Worm (Caenorhabditis elegans) whole organism, L4 larva: ENCODE results near the gene F13E6.1.

ENCODE experiments used
- D1046.2 ChIP-seq: fragments of 200-800 bp; sonication (Bioruptor generic); IDR thresholded peaks from 2 replicates; pipeline ENCODE4 v1.3.6; 2022; ENCODE audit warnings: missing genetic modification characterization, missing compliant biosample characterization
- F10B5.3 ChIP-seq: sonication (generic microtip); optimal IDR thresholded peaks from 2 replicates; lab custom pipeline; 2016; ENCODE audit warnings: mild to moderate bottlenecking, missing genetic modification characterization, missing compliant biosample characterization
- Y48G9A.11 ChIP-seq: fragments of 200-800 bp; sonication (Bioruptor generic); IDR thresholded peaks from 2 replicates; pipeline ENCODE4 v1.3.6; 2022; ENCODE audit warnings: missing genetic modification reagents, missing genetic modification characterization, missing compliant biosample characterization
- aha-1 ChIP-seq: fragments of 150-350 bp; peaks from one replicate; lab custom pipeline; 2014; ENCODE audit warnings: missing biosample characterization, missing genetic modification characterization
- ceh-32 ChIP-seq: sonication (generic microtip); optimal IDR thresholded peaks from 2 replicates; lab custom pipeline; 2016; ENCODE audit warnings: mild to moderate bottlenecking, missing genetic modification characterization, missing compliant biosample characterization; ENCODE audit not compliant: poor library complexity
- ceh-44 ChIP-seq: fragments of 200-800 bp; sonication (Bioruptor generic); IDR thresholded peaks from 2 replicates; pipeline ENCODE4 v1.3.6; 2022; ENCODE audit warnings: missing genetic modification reagents, missing genetic modification characterization, missing compliant biosample characterization
- ceh-82 ChIP-seq: sonication (generic microtip); optimal IDR thresholded peaks from 2 replicates; lab custom pipeline; 2017; ENCODE audit warnings: missing biosample characterization, missing genetic modification characterization
- daf-16 ChIP-seq, 3 experiments: sonication (generic microtip); optimal IDR thresholded peaks; 2 replicates each; lab custom pipeline; 2016 to 2017; ENCODE audit warnings: missing genetic modification characterization in 3 of 3, missing genetic modification reagents in 3 of 3, mild to moderate bottlenecking in 2 of 3, missing compliant biosample characterization in 2 of 3, missing biosample characterization in 1 of 3, moderate library complexity in 1 of 3
- dmd-8 ChIP-seq: fragments of 200-800 bp; sonication (Bioruptor generic); IDR thresholded peaks from 2 replicates; pipeline ENCODE4 v1.3.6; 2022; ENCODE audit warnings: missing genetic modification characterization, missing compliant biosample characterization
- dve-1 ChIP-seq: sonication (generic microtip); optimal IDR thresholded peaks from 2 replicates; lab custom pipeline; 2017; ENCODE audit warnings: antibody characterized with exemption, mild to moderate bottlenecking, missing genetic modification characterization, missing compliant biosample characterization; ENCODE audit not compliant: insufficient read depth
- hif-1 ChIP-seq, 2 experiments: sonication (generic microtip); optimal IDR thresholded peaks; 2 replicates each; lab custom pipeline; 2016 to 2017; ENCODE audit warnings: missing compliant biosample characterization in 2 of 2, missing genetic modification characterization in 2 of 2, missing genetic modification reagents in 2 of 2, missing genotype in 2 of 2, mild to moderate bottlenecking in 1 of 2
- hlh-11 ChIP-seq: fragments of 200-800 bp; sonication (Bioruptor generic); optimal IDR thresholded peaks from 2 replicates; lab custom pipeline; 2018; ENCODE audit warnings: mild to moderate bottlenecking, missing genetic modification characterization, missing compliant biosample characterization
- hlh-30 ChIP-seq: sonication (generic microtip); optimal IDR thresholded peaks from 2 replicates; lab custom pipeline; 2017; ENCODE audit warnings: antibody characterized with exemption, mild to moderate bottlenecking, missing genetic modification characterization, missing compliant biosample characterization; ENCODE audit not compliant: insufficient read depth
- lin-1 ChIP-seq: fragments of 200-800 bp; sonication (Bioruptor generic); IDR thresholded peaks from 2 replicates; pipeline ENCODE4 v1.3.6; 2022; ENCODE audit warnings: missing genetic modification reagents, missing genetic modification characterization, missing compliant biosample characterization
- mes-2 ChIP-seq: sonication (generic microtip); optimal IDR thresholded peaks from 2 replicates; lab custom pipeline; 2016; ENCODE audit warnings: missing genotype, mild to moderate bottlenecking, missing genetic modification characterization, missing compliant biosample characterization; ENCODE audit not compliant: poor library complexity, severe bottlenecking
- nhr-10 ChIP-seq: fragments of 150-350 bp; optimal IDR thresholded peaks from 2 replicates; lab custom pipeline; 2014; ENCODE audit warnings: missing biosample characterization, missing genetic modification characterization
- nhr-111 ChIP-seq: fragments of 200-800 bp; sonication (Bioruptor generic); optimal IDR thresholded peaks from 2 replicates; lab custom pipeline; 2018; ENCODE audit warnings: mild to moderate bottlenecking, missing genetic modification characterization, missing compliant biosample characterization
- nhr-25 ChIP-seq: sonication (generic microtip); optimal IDR thresholded peaks from 2 replicates; lab custom pipeline; 2017; ENCODE audit warnings: missing genetic modification characterization, mild to moderate bottlenecking, missing compliant biosample characterization, antibody characterized with exemption, moderate library complexity, borderline replicate concordance; ENCODE audit not compliant: insufficient read depth
- nhr-28 ChIP-seq: fragments of 150-350 bp; optimal IDR thresholded peaks from 2 replicates; lab custom pipeline; 2014; ENCODE audit warnings: missing biosample characterization, missing genetic modification characterization
- pha-4 ChIP-seq, 2 experiments: fragments of 150-350 bp in 1 of 2; fragments of 200-800 bp in 1 of 2; sonication (Bioruptor generic) in 1 of 2; IDR thresholded peaks in 1 of 2; optimal IDR thresholded peaks in 1 of 2; 2 replicates each; pipeline versions ENCODE4 v1.3.6 to Lab custom; 2014 to 2022; ENCODE audit warnings: missing genetic modification characterization in 2 of 2, missing genetic modification reagents in 2 of 2, missing biosample characterization in 1 of 2, missing compliant biosample characterization in 1 of 2
- php-3 ChIP-seq: fragments of 200-800 bp; sonication (Bioruptor generic); IDR thresholded peaks from 2 replicates; pipeline ENCODE4 v1.3.6; 2022; ENCODE audit warnings: missing genetic modification reagents, missing genetic modification characterization, missing compliant biosample characterization
- sdz-12 ChIP-seq: fragments of 200-800 bp; sonication (Bioruptor generic); optimal IDR thresholded peaks from 2 replicates; lab custom pipeline; 2018; ENCODE audit warnings: mild to moderate bottlenecking, missing genetic modification characterization, missing compliant biosample characterization
- skn-1 ChIP-seq: fragments of 150-350 bp; optimal IDR thresholded peaks from 2 replicates; lab custom pipeline; 2014; ENCODE audit warnings: missing biosample characterization, missing genetic modification characterization
- spr-1 ChIP-seq: sonication (generic microtip); optimal IDR thresholded peaks from 2 replicates; lab custom pipeline; 2016; ENCODE audit warnings: mild to moderate bottlenecking, missing genetic modification characterization, missing compliant biosample characterization
- unc-62 ChIP-seq, 3 experiments: fragments of 150-350 bp in 1 of 3; sonication (generic microtip); optimal IDR thresholded peaks in 2 of 3; peaks in 1 of 3; 1 replicate in 1 of 3; 2 replicates in 2 of 3; lab custom pipeline; 2014 to 2017; ENCODE audit warnings: missing biosample characterization in 3 of 3, missing genetic modification characterization in 3 of 3, missing genetic modification reagents in 3 of 3, missing genotype in 1 of 3
- zfp-2 ChIP-seq: sonication (generic microtip); optimal IDR thresholded peaks from 2 replicates; lab custom pipeline; 2016; ENCODE audit warnings: mild to moderate bottlenecking, missing genetic modification characterization, missing compliant biosample characterization
- ztf-7 ChIP-seq: fragments of 150-350 bp; optimal IDR thresholded peaks from 2 replicates; lab custom pipeline; 2014; ENCODE audit warnings: missing biosample characterization, missing genetic modification characterization

Gene F13E6.1

DNA sequence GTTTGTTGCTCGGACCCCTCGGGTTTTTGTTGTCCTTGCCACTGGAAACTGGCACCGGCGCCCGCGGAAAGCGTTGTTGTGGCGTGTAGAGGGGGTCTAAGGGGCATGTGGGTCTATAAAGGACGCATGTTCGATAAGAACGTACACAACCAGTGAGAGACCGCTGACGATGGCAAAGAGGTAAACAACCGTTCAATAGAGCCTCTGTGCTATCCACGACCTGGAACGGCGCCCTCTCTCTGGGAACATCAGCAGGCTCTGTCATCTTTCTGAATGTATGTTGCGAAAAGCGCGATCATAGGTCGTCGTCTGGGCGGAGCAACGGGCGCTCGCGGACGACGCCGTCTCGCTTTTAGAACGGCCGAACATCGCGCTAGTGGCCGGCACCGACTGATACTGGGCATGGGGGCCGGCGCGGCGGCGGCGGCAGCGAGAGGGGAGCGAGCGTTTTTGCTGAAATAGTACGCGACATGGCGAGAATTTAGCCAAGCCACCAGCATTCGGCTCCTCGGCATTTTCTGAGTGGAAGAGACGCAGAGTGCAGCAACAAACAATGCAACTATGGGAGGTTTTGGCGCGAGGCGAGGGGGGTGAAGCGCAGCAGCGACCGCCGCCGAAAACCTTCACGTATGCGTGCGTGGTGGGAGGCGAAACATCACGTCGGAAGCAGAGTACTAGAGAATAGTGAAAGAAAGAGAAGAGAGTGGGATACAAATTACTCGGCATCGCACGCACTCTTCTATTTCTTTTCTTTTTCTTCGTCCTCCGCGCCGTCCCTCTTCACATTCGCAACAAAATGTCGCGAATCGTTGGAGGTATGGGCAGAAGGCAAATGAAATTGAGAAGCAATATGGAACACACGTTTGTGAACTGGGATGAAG, 39.6 kb downstream of the F13E6.1 start (continued):
- TF ChIP-seq lin-1 (GFP tag; lab: Robert Waterston, UW) (peak; percentile 84), hif-1 (tag; optimal IDR thresholded peaks at IDR 0.05; lab: Kevin White, UChicago) (peak; percentile 27 to 91), nhr-10 (tag; lab: Kevin White, UChicago) (peak; percentile 34), ceh-44 (GFP tag; lab: Robert Waterston, UW) (no peak), nhr-111 (GFP tag; lab: Kevin White, UChicago) (no peak), ceh-32 (peak; percentile 73), ceh-82 (no peak)

ce11 chrX:10635608-10636007, 41.3 kb downstream of the F13E6.1 start, which contains the start of gene daf-12:
Gene daf-12 (plus strand): TSS chrX:10635908.
- TF ChIP-seq pha-4 (GFP tag; IDR thresholded peaks at IDR 0.05; lab: Robert Waterston, UW): no peak
- TF ChIP-seq pha-4 (tag; optimal IDR thresholded peaks at IDR 0.05; lab: Kevin White, UChicago): no peak
- TF ChIP-seq Y48G9A.11 (GFP tag; lab: Robert Waterston, UW): no peak
- TF ChIP-seq dve-1 (tag; lab: Kevin White, UChicago): no peak
- no peak for TF ChIP-seq zfp-2
- no peak for TF ChIP-seq F10B5.3
- no peak for TF ChIP-seq nhr-111 (GFP tag; lab: Kevin White, UChicago)
- TF ChIP-seq dmd-8 (GFP tag; lab: Robert Waterston, UW): no peak
- no peak for TF ChIP-seq nhr-25 (tag; lab: Kevin White, UChicago)
- no peak for TF ChIP-seq ztf-7 (tag; lab: Kevin White, UChicago)
- TF ChIP-seq mes-2: no peak
- TF ChIP-seq, all 104 proteins: peak for 0

DNA sequence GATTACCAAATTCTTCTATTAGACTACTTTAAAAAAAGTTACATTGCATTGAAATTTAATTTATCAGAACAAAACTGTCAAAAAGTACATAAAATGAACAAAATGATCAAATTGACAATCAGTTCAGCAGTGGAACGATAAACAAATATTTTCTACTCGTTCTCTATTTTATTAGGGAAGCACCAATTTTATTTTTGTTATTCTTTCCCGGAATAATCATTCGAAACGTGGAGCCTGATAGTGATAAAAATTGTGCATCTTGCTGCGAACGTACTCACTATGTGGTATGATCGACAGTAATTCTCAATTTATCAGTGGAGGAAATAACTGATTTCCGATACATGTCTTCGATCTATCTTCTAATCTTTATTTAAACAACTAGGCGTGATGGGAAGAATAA, 45.0 kb downstream of the F13E6.1 start:
- TF ChIP-seq nhr-10 (tag; lab: Kevin White, UChicago) (no peak), hlh-11 (tag; lab: Kevin White, UChicago) (peak; percentile 46), D1046.2 (GFP tag; lab: Robert Waterston, UW) (no peak), nhr-28 (tag; lab: Kevin White, UChicago) (peak; percentile 30), aha-1 (peak; percentile 77), dve-1 (tag; lab: Kevin White, UChicago) (peak; percentile 54), pha-4 (GFP tag; IDR thresholded peaks at IDR 0.05; lab: Robert Waterston, UW) (no peak), pha-4 (tag; optimal IDR thresholded peaks at IDR 0.05; lab: Kevin White, UChicago) (no peak), ceh-32 (no peak), sdz-12 (no peak), php-3 (GFP tag; lab: Robert Waterston, UW) (peak; percentile 86), daf-16 (GFP tag; optimal IDR thresholded peaks at IDR 0.05; lab: Kevin White, UChicago) (no peak), daf-16 (tag; optimal IDR thresholded peaks at IDR 0.05; lab: Kevin White, UChicago) (peak; percentile 96)

DNA sequence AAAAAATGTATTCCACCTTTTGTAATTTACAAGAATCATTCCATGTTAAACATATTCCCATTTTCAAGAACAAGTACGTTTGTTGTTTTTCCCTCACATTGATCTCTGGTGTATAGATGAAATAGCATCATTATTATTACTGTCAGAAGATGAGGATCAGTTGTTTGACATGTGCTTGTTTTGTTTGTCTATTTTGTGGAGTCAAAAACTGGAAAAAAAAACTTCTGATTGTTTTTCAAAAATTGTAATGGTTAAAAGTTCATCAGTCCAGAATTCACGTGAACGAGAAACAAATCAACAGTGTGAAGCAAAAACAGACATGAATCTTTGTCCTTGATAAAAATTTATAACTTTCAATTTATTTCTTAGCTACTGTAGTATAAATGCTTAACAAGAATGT, 46.0 kb downstream of the F13E6.1 start:
- peak; percentile 18 for TF ChIP-seq aha-1
- TF ChIP-seq unc-62 (GFP tag; optimal IDR thresholded peaks at IDR 0.05 in 1 of 2; lab: Kevin White, UChicago): peak in 1 of 2 experiments; percentile 85
- no peak for TF ChIP-seq unc-62 (tag; optimal IDR thresholded peaks at IDR 0.05; lab: Kevin White, UChicago)
- TF ChIP-seq skn-1 (tag; lab: Kevin White, UChicago): no peak
- peak; percentile 57 for TF ChIP-seq hlh-30 (tag; lab: Kevin White, UChicago)
- no peak for TF ChIP-seq daf-16 (GFP tag; optimal IDR thresholded peaks at IDR 0.05; lab: Kevin White, UChicago)
- peak; percentile 58 for TF ChIP-seq daf-16 (tag; optimal IDR thresholded peaks at IDR 0.05; lab: Kevin White, UChicago)
- TF ChIP-seq spr-1 (tag; lab: Kevin White, UChicago): no peak
- TF ChIP-seq, all 104 proteins: peak for 4
